Fruit fly (Drosophila melanogaster): ENCODE results near the gene CG18178.

The CG18178 gene

DNA sequence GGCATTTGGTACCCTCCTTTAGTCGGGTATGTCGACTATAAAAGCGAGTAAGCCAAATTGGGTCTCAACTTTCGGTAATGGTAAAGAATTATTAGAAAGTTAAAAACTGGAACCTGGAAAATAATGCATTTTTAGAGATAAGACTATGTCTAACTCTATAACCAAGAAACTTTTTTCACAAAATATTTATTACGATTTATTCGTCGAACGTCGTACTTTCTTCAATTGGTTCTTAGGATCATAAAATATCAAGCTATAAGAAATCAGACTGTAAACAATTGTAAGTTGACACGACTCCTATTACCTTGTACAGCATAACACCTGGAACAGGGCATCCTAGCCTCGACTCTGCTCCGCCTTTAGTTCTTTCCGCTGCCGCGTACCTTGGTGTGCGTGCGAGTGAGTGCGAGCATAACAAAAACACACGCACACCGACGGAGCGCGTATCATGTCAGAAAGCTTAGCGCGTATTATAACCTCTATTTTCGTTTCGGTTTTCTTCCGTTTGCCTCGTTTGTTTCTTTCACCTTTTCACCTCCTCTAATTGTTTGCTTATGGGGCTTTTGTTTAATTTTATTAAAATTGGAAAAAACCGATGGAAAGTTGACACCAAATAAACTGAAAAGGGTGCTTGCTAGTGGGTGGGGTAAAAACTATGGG lies 25.9 kb downstream of the CG18178 start (continued):
- peak; percentile 95 for TF ChIP-seq CG6854 (GFP tag; optimal IDR thresholded peaks at IDR 0.05)
- peak; percentile 71 for TF ChIP-seq CrebB (tag; optimal IDR thresholded peaks at IDR 0.05)
- TF ChIP-seq tna (GFP tag; IDR thresholded peaks at IDR 0.05; ENCODE audit: partially characterized antibody) = no peak
- peak; percentile 99 for TF ChIP-seq Sox100B (GFP tag; optimal IDR thresholded peaks at IDR 0.05)
- peak; percentile 86 for TF ChIP-seq al (GFP tag; IDR thresholded peaks at IDR 0.05)
- TF ChIP-seq Asciz (GFP tag; optimal IDR thresholded peaks at IDR 0.05) = peak; percentile 95
- peak; percentile 92 for TF ChIP-seq CG10654 (GFP tag; optimal IDR thresholded peaks at IDR 0.05)
- peak; percentile 64 for TF ChIP-seq CG10321 (GFP tag; IDR thresholded peaks at IDR 0.05)
- peak; percentile 76 for TF ChIP-seq Taf1 (GFP tag; IDR thresholded peaks at IDR 0.05)
- peak; percentile 93 to 97 for TF ChIP-seq Pdp1 (GFP tag; optimal IDR thresholded peaks at IDR 0.05)
- peak; percentile 87 for TF ChIP-seq Nf-YC (tag; optimal IDR thresholded peaks at IDR 0.05)
- TF ChIP-seq Ravus (GFP tag; IDR thresholded peaks at IDR 0.05) = peak; percentile 65
- peak; percentile 94 for TF ChIP-seq Hmx (GFP tag; optimal IDR thresholded peaks at IDR 0.05)
- peak; percentile 94 for TF ChIP-seq CG6689 (GFP tag; IDR thresholded peaks at IDR 0.05)
- TF ChIP-seq CG16863 (GFP tag; optimal IDR thresholded peaks at IDR 0.05) = peak; percentile 96
- peak; percentile 59; the same call in 1 of the 2 replicates for TF ChIP-seq CG16779 (GFP tag; IDR thresholded peaks at IDR 0.05)
- TF ChIP-seq Blimp-1 (GFP tag; optimal IDR thresholded peaks at IDR 0.05) = peak; percentile 86
- peak; percentile 62 for TF ChIP-seq grn (GFP tag; optimal IDR thresholded peaks at IDR 0.05)
- TF ChIP-seq CG15011 (GFP tag; optimal IDR thresholded peaks at IDR 0.05) = peak; percentile 95
- TF ChIP-seq NC2α (GFP tag; optimal IDR thresholded peaks at IDR 0.05) = peak; percentile 93
- TF ChIP-seq CG7987 (GFP tag; optimal IDR thresholded peaks at IDR 0.05) = peak; percentile 82
- no peak for TF ChIP-seq CG7271 (tag; optimal IDR thresholded peaks at IDR 0.05)
- peak; percentile 82 for TF ChIP-seq CG13894 (tag; optimal IDR thresholded peaks at IDR 0.05)
- TF ChIP-seq repo (GFP tag; optimal IDR thresholded peaks at IDR 0.05) = peak; percentile 92
- peak; percentile 93 for TF ChIP-seq PHDP (tag; optimal IDR thresholded peaks at IDR 0.05)
- TF ChIP-seq CG3281 (GFP tag; optimal IDR thresholded peaks at IDR 0.05) = peak; percentile 97
- TF ChIP-seq tio (GFP tag; optimal IDR thresholded peaks at IDR 0.05) = peak; percentile 98
- TF ChIP-seq CG6254 (GFP tag; optimal IDR thresholded peaks at IDR 0.05) = peak; percentile 83
- TF ChIP-seq Hr3 (GFP tag; optimal IDR thresholded peaks at IDR 0.05) = peak; percentile 97
- peak; percentile 86 for TF ChIP-seq CG14014 (GFP tag; IDR thresholded peaks at IDR 0.05)
- peak; percentile 85 for TF ChIP-seq gcm (GFP tag; optimal IDR thresholded peaks at IDR 0.05)
- TF ChIP-seq CG2129 (GFP tag; IDR thresholded peaks at IDR 0.05; ENCODE audit: partially characterized antibody) = no peak
- peak; percentile 89 for TF ChIP-seq CG17359 (tag; optimal IDR thresholded peaks at IDR 0.05)
- TF ChIP-seq NC2β (GFP tag; optimal IDR thresholded peaks at IDR 0.05) = peak; percentile 94
- peak; percentile 97 for TF ChIP-seq Meics (GFP tag; optimal IDR thresholded peaks at IDR 0.05)
- TF ChIP-seq CG3838 (GFP tag; optimal IDR thresholded peaks at IDR 0.05) = peak; percentile 87
- peak; percentile 79 for TF ChIP-seq CG6272 (GFP tag; IDR thresholded peaks at IDR 0.05)
- peak; percentile 96 for TF ChIP-seq Atf3 (GFP tag; optimal IDR thresholded peaks at IDR 0.05)
- peak in 1 of 2 experiments; percentile 91 for TF ChIP-seq Hr78 (GFP tag; optimal IDR thresholded peaks at IDR 0.05)
- TF ChIP-seq exex (tag; optimal IDR thresholded peaks at IDR 0.05) = peak; percentile 75
- peak; percentile 89 for TF ChIP-seq CG6813 (GFP tag; optimal IDR thresholded peaks at IDR 0.05)
- peak; percentile 90 for TF ChIP-seq gsb-n (tag; optimal IDR thresholded peaks at IDR 0.05)
- TF ChIP-seq CG11085 (GFP tag; IDR thresholded peaks at IDR 0.05) = 0 out of 2 replicates have a peak, but pooled peaks have one; percentile 53
- peak; percentile 90 for TF ChIP-seq CG32767 (GFP tag; IDR thresholded peaks at IDR 0.05)
- TF ChIP-seq sr (GFP tag; IDR thresholded peaks at IDR 0.05) = peak; percentile 56; the same call in 1 of the 3 replicates
- peak; percentile 88 for TF ChIP-seq H2.0 (GFP tag; IDR thresholded peaks at IDR 0.05)
- TF ChIP-seq CG10147 (GFP tag; optimal IDR thresholded peaks at IDR 0.05) = peak; percentile 97
- TF ChIP-seq Side (GFP tag; optimal IDR thresholded peaks at IDR 0.05) = peak; percentile 97
- TF ChIP-seq pb (GFP tag; optimal IDR thresholded peaks at IDR 0.05) = peak; percentile 96

Data from whole organism, embryonic.